Fruit fly (Drosophila melanogaster) whole organism, embryonic: ENCODE data around the gene RtcB.
A peak's percentile ranks its signal among the peaks of the same experiment; 100 is the strongest.

Source experiments
- Aef1 ChIP-seq: fragments of 200-800 bp; sonication (Bioruptor generic); IDR thresholded peaks from 3 replicates; pipeline ENCODE4 v1.3.6; 2022; ENCODE audit warnings: missing biosample characterization, missing genetic modification characterization
- BEAF-32 ChIP-seq: fragments of 200-800 bp; sonication (Bioruptor generic); optimal IDR thresholded peaks from 3 replicates; lab custom pipeline; 2017; ENCODE audit warnings: missing biosample characterization, missing genetic modification characterization, mild to moderate bottlenecking, moderate library complexity, missing genetic modification reagents
- Blimp-1 ChIP-seq: fragments of 200-800 bp; sonication (Bioruptor generic); optimal IDR thresholded peaks from 3 replicates; lab custom pipeline; 2018; ENCODE audit warnings: missing biosample characterization, missing genetic modification characterization, mild to moderate bottlenecking, moderate library complexity, missing genetic modification reagents
- CG10321 ChIP-seq: fragments of 200-800 bp; sonication (Bioruptor generic); IDR thresholded peaks from 2 replicates; pipeline ENCODE4 v1.3.6; 2022; ENCODE audit warnings: missing biosample characterization, missing genetic modification characterization
- CG10979 ChIP-seq: fragments of 200-800 bp; sonication (Bioruptor generic); optimal IDR thresholded peaks from 2 replicates; lab custom pipeline; 2018; ENCODE audit warnings: missing biosample characterization, mild to moderate bottlenecking, missing genetic modification characterization, moderate library complexity
- CG11504 ChIP-seq: fragments of 200-800 bp; sonication (Bioruptor generic); optimal IDR thresholded peaks from 3 replicates; lab custom pipeline; 2019; ENCODE audit warnings: missing biosample characterization, mild to moderate bottlenecking, missing genetic modification characterization, moderate library complexity
- CG11723 ChIP-seq: fragments of 200-800 bp; sonication (Bioruptor generic); optimal IDR thresholded peaks from 2 replicates; lab custom pipeline; 2017; ENCODE audit warnings: missing biosample characterization, mild to moderate bottlenecking, missing genetic modification characterization
- CG12391 ChIP-seq: fragments of 200-800 bp; sonication (Bioruptor generic); optimal IDR thresholded peaks from 3 replicates; lab custom pipeline; 2018; ENCODE audit warnings: missing biosample characterization, mild to moderate bottlenecking, missing genetic modification characterization, moderate library complexity
- CG14710 ChIP-seq: fragments of 200-800 bp; sonication (Bioruptor generic); optimal IDR thresholded peaks from 3 replicates; lab custom pipeline; 2019; ENCODE audit warnings: missing biosample characterization, mild to moderate bottlenecking, missing genetic modification characterization, moderate library complexity
- CG18262 ChIP-seq: fragments of 200-800 bp; optimal IDR thresholded peaks from 3 replicates; lab custom pipeline; 2019; ENCODE audit warnings: missing biosample characterization, mild to moderate bottlenecking, missing genetic modification characterization, moderate library complexity
- CG2712 ChIP-seq: fragments of 200-800 bp; optimal IDR thresholded peaks from 3 replicates; lab custom pipeline; 2019; ENCODE audit warnings: missing biosample characterization, mild to moderate bottlenecking, missing genetic modification characterization, moderate library complexity
- CG31224 ChIP-seq: fragments of 200-800 bp; sonication (Bioruptor generic); IDR thresholded peaks from 2 replicates; pipeline ENCODE4 v1.3.6; 2022; ENCODE audit warnings: missing biosample characterization, missing genetic modification characterization
- CG4617 ChIP-seq: fragments of 200-800 bp; sonication (Bioruptor generic); optimal IDR thresholded peaks from 3 replicates; lab custom pipeline; 2016; ENCODE audit warnings: missing biosample characterization, missing genetic modification characterization, borderline replicate concordance
- CG6791 ChIP-seq: fragments of 200-800 bp; sonication (Bioruptor generic); IDR thresholded peaks from 3 replicates; pipeline ENCODE4 v1.3.6; 2022; ENCODE audit warnings: missing biosample characterization, missing genetic modification characterization; ENCODE audit not compliant: partially characterized antibody
- CG7839 ChIP-seq: fragments of 200-800 bp; sonication (Bioruptor generic); optimal IDR thresholded peaks from 3 replicates; lab custom pipeline; 2018; ENCODE audit warnings: missing biosample characterization, mild to moderate bottlenecking, missing genetic modification characterization, moderate library complexity
- CG9727 ChIP-seq: fragments of 200-800 bp; sonication (Bioruptor generic); optimal IDR thresholded peaks from 3 replicates; lab custom pipeline; 2017; ENCODE audit warnings: missing biosample characterization, mild to moderate bottlenecking, missing genetic modification characterization
- D ChIP-seq, 2 experiments: fragments of 200-800 bp in 1 of 2; fragments of >200 bp in 1 of 2; sonication (Bioruptor generic) in 1 of 2; optimal IDR thresholded peaks; 2 replicates in 1 of 2; 3 replicates in 1 of 2; lab custom pipeline; 2017; ENCODE audit warnings: mild to moderate bottlenecking in 1 of 2, missing biosample characterization in 1 of 2, missing genetic modification characterization in 1 of 2, missing genetic modification reagents in 1 of 2
- D19A ChIP-seq: fragments of 200-800 bp; optimal IDR thresholded peaks from 3 replicates; lab custom pipeline; 2019; ENCODE audit warnings: missing biosample characterization, mild to moderate bottlenecking, missing genetic modification characterization, moderate library complexity
- Ets97D ChIP-seq: fragments of 200-800 bp; sonication (Bioruptor generic); optimal IDR thresholded peaks from 3 replicates; lab custom pipeline; 2016; ENCODE audit warnings: missing biosample characterization, missing genetic modification characterization
- Hsf ChIP-seq: fragments of 200-800 bp; sonication (Bioruptor generic); optimal IDR thresholded peaks from 3 replicates; lab custom pipeline; 2016; ENCODE audit warnings: missing biosample characterization, missing genetic modification characterization
- Poxn ChIP-seq: fragments of 200-800 bp; sonication (Bioruptor generic); IDR thresholded peaks from 2 replicates; pipeline ENCODE4 v1.3.6; 2022; ENCODE audit warnings: missing biosample characterization, missing genetic modification characterization
- Ssrp ChIP-seq: fragments of 200-800 bp; sonication (Bioruptor generic); optimal IDR thresholded peaks from 2 replicates; lab custom pipeline; 2018; ENCODE audit warnings: missing biosample characterization, mild to moderate bottlenecking, missing genetic modification characterization, moderate library complexity
- bigmax ChIP-seq: fragments of 200-800 bp; sonication (Bioruptor generic); optimal IDR thresholded peaks from 2 replicates; lab custom pipeline; 2018; ENCODE audit warnings: missing biosample characterization, mild to moderate bottlenecking, missing genetic modification characterization
- bsh ChIP-seq, 2 experiments: fragments of 200-800 bp; sonication (Bioruptor generic); optimal IDR thresholded peaks; 2 replicates each; lab custom pipeline; 2017 to 2018; ENCODE audit warnings: mild to moderate bottlenecking in 2 of 2, missing biosample characterization in 2 of 2, missing genetic modification characterization in 2 of 2, moderate library complexity in 1 of 2
- cas ChIP-seq: fragments of 200-800 bp; sonication (Bioruptor generic); IDR thresholded peaks from 2 replicates; pipeline ENCODE4 v1.3.6; 2022; ENCODE audit warnings: missing biosample characterization, missing genetic modification characterization
- croc ChIP-seq: fragments of 200-800 bp; sonication (Bioruptor generic); conservative IDR thresholded peaks from 3 replicates; pipeline ENCODE4 v1.3.6; 2022; ENCODE audit warnings: missing biosample characterization, missing genetic modification characterization
- dati ChIP-seq: fragments of 200-800 bp; sonication (Bioruptor generic); IDR thresholded peaks from 2 replicates; pipeline ENCODE4 v1.3.6; 2022; ENCODE audit warnings: missing biosample characterization, missing genetic modification characterization
- dmrt11E ChIP-seq: fragments of 200-800 bp; sonication (Bioruptor generic); optimal IDR thresholded peaks from 3 replicates; lab custom pipeline; 2018; ENCODE audit warnings: missing biosample characterization, mild to moderate bottlenecking, missing genetic modification characterization, moderate library complexity
- eve ChIP-seq, 2 experiments: fragments of >200 bp; optimal IDR thresholded peaks; 2 replicates each; lab custom pipeline; 2017; ENCODE audit warnings: missing biosample characterization in 2 of 2, missing genetic modification characterization in 2 of 2
- gem ChIP-seq: fragments of 200-800 bp; sonication (Bioruptor generic); optimal IDR thresholded peaks from 2 replicates; lab custom pipeline; 2019; ENCODE audit warnings: missing biosample characterization, mild to moderate bottlenecking, missing genetic modification characterization, moderate library complexity
- lola ChIP-seq, 3 experiments: fragments of >200 bp in 2 of 3; fragments of 200-800 bp in 1 of 3; sonication (Bioruptor generic) in 1 of 3; optimal IDR thresholded peaks; 2 replicates each; lab custom pipeline; 2017 to 2019; ENCODE audit warnings: missing biosample characterization in 3 of 3, missing genetic modification characterization in 3 of 3, mild to moderate bottlenecking in 1 of 3, moderate library complexity in 1 of 3
- nmo ChIP-seq: fragments of 200-800 bp; sonication (Bioruptor generic); optimal IDR thresholded peaks from 2 replicates; lab custom pipeline; 2018; ENCODE audit warnings: missing biosample characterization, mild to moderate bottlenecking, missing genetic modification characterization, moderate library complexity
- oc ChIP-seq: fragments of 200-800 bp; sonication (Bioruptor generic); optimal IDR thresholded peaks from 2 replicates; lab custom pipeline; 2018; ENCODE audit warnings: missing biosample characterization, mild to moderate bottlenecking, missing genetic modification characterization, moderate library complexity
- phol ChIP-seq: fragments of 200-800 bp; sonication (Bioruptor generic); optimal IDR thresholded peaks from 3 replicates; lab custom pipeline; 2018; ENCODE audit warnings: missing biosample characterization, mild to moderate bottlenecking, missing genetic modification characterization, moderate library complexity
- sima ChIP-seq: fragments of 200-800 bp; sonication (Bioruptor generic); optimal IDR thresholded peaks from 2 replicates; lab custom pipeline; 2016; ENCODE audit warnings: missing biosample characterization, missing genetic modification characterization
- sna ChIP-seq: fragments of 200-800 bp; sonication (Bioruptor generic); IDR thresholded peaks from 2 replicates; pipeline ENCODE4 v1.3.6; 2022; ENCODE audit warnings: missing biosample characterization, missing genetic modification characterization; ENCODE audit not compliant: partially characterized antibody

The RtcB gene

DNA sequence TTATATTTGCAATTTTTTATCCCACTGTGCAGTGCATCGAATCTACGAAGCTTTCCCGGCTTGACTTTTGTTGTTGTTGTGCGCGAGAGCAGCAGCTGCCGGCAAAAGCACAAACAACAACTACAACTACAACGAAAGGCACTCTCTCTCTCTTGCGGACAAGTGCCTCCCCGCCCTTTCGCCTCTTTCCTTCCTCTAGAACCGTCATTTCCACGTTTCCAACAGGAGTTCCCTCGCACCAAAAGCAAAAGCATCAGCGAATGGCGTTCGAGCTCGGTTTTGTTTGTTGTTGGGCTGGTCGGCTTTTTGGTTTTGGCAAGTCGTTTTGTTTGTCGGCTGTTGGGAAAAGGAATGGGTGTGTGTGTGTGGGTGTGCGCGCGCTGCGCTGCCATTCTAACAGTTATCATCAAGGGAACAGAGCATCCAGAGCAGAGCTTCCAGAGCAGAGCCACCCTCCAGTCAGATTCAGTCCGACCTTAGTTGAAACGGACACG, 33.4 kb downstream of the RtcB start, which contains the start of gene tj (continued):
- TF ChIP-seq Aef1 (GFP tag; lab: Robert Waterston, UW): peak; percentile 43
- no peak for TF ChIP-seq eve (GFP tag; optimal IDR thresholded peaks at IDR 0.05; lab: Kevin White, UChicago)
- TF ChIP-seq CG31224 (GFP tag; lab: Robert Waterston, UW): no peak
- TF ChIP-seq CG4617 (GFP tag; lab: Kevin White, UChicago): no peak
- TF ChIP-seq oc (tag; lab: Kevin White, UChicago): no peak
- TF ChIP-seq CG6791 (GFP tag; lab: Robert Waterston, UW): no peak
- no peak for TF ChIP-seq sna
- TF ChIP-seq, all 482 proteins: peak for 17

DNA sequence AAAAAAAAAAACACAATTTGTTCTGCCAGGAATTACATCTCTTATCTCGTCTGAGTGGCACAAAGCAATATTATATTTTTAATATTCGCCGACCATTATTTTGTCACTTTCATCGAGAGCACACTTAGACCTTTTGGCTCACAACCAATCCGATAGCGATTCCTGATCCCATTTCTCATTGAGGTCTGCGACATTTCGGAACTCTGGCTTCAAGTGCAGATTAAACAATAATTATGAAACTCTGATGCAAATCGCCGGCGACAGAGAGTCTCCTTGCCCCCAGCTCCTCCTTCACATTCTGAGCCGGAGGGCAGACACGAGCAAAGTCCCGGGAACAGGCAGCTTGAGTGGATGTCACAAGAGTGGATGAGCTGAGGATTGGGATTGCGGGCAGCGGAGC, 38.6 kb downstream of the RtcB start:
- TF ChIP-seq dati (GFP tag; lab: Robert Waterston, UW) (no peak), CG10321 (GFP tag; lab: Robert Waterston, UW) (no peak), Hsf (no peak), Ets97D (GFP tag; lab: Kevin White, UChicago) (no peak)

DNA sequence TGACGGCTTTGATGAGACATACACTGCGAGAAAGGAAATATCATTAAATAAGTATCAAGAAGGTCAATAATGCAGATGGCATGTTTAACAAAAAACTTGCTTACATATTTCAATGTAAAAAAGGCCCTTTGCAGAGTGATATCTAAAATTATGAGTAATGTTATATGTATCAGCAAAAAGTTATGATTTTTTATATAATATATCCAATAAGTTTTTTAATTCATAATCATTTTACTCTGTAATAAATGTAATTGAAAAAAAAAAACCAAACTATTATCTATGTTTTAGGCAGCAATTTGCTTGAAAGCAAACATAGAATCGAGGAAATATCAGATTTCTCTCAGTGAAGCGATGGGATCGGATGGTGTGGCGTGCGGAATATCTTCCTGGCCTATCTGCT, 39.3 kb downstream of the RtcB start:
- TF ChIP-seq CG12391 (tag; lab: Kevin White, UChicago) (peak; percentile 1), CG7839 (tag; lab: Kevin White, UChicago) (peak; percentile 28), D (optimal IDR thresholded peaks at IDR 0.05; lab: Kevin White, UChicago) (no peak), D (GFP tag; optimal IDR thresholded peaks at IDR 0.05; lab: Kevin White, UChicago) (peak; percentile 24), cas (no peak), CG2712 (tag; lab: Kevin White, UChicago) (peak; percentile 43), CG9727 (GFP tag; lab: Kevin White, UChicago) (peak; percentile 36), D19A (tag; lab: Kevin White, UChicago) (peak; percentile 7), Ssrp (tag; lab: Kevin White, UChicago) (peak; percentile 2), dmrt11E (peak; percentile 44), CG14710 (tag; lab: Kevin White, UChicago) (peak; percentile 37), bigmax (no peak), bsh (GFP tag; optimal IDR thresholded peaks at IDR 0.05; lab: Kevin White, UChicago) (peak in 1 of 2 experiments; percentile 22), CG11504 (tag; lab: Kevin White, UChicago) (peak; percentile 54), BEAF-32 (GFP tag; lab: Kevin White, UChicago) (no peak), CG10979 (tag; lab: Kevin White, UChicago) (peak; percentile 54), Poxn (GFP tag; lab: Robert Waterston, UW) (no peak), Blimp-1 (GFP tag; lab: Kevin White, UChicago) (peak; percentile 7), nmo (peak; percentile 30), sima (GFP tag; lab: Kevin White, UChicago) (no peak), lola (GFP tag; optimal IDR thresholded peaks at IDR 0.05; lab: Kevin White, UChicago) (peak in 1 of 3 experiments; percentile 48), CG18262 (tag; lab: Kevin White, UChicago) (peak; percentile 58), phol (tag; lab: Kevin White, UChicago) (peak; percentile 34), CG11723 (no peak), CG6791 (GFP tag; lab: Robert Waterston, UW) (no peak), croc (no peak), gem (tag; lab: Kevin White, UChicago) (peak; percentile 41)
